Worm (Caenorhabditis elegans): ENCODE measurements around the gene T26A5.8.

DNA sequence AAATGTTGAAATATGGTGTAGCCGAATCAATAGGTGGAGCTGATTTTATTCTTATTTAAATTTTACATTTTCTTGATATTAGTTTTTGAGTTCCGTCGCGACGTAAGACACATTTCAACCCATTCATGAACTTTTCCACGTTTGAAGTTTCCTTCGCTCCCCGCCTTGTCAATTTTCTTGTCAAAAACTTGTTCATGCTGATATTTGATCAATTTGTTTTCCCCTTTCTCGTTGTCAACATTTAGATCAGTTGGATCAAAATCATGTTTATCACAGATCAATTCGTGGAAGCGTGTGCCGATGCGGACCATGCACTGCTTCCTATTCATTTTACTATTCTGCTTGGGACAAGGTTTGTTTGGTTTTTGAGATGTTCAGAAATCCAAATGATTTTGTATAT lies 20.3 kb upstream of the T26A5.8 start, which contains the start of gene chtb-2:
- TF ChIP-seq mdl-1 (tag; optimal IDR thresholded peaks at IDR 0.05) (no peak), ZK546.5 (tag; optimal IDR thresholded peaks at IDR 0.05) (no peak), R02D3.7 (tag; optimal IDR thresholded peaks at IDR 0.05) (no peak), nhr-11 (tag; optimal IDR thresholded peaks at IDR 0.05) (no peak), fos-1 (tag; optimal IDR thresholded peaks at IDR 0.05) (no peak), ceh-82 (tag; optimal IDR thresholded peaks at IDR 0.05) (no peak), zag-1 (tag; optimal IDR thresholded peaks at IDR 0.05) (no peak), lin-13 (GFP tag; optimal IDR thresholded peaks at IDR 0.05) (no peak), nhr-21 (tag; optimal IDR thresholded peaks at IDR 0.05) (no peak), Y55F3AM.14 (GFP tag; optimal IDR thresholded peaks at IDR 0.05) (no peak), unc-39 (tag; optimal IDR thresholded peaks at IDR 0.05) (no peak)
